Worm (Caenorhabditis elegans) whole organism, young adult: Measurements from ENCODE around the gene C54H2.4.

Source experiments
- B0035.1 ChIP-seq: sonication (generic microtip); optimal IDR thresholded peaks from 2 replicates; lab custom pipeline; 2016; ENCODE audit warnings: missing genetic modification characterization, mild to moderate bottlenecking, missing compliant biosample characterization, missing genotype, missing genetic modification reagents
- C06A6.2 ChIP-seq: fragments of 200-800 bp; sonication (Bioruptor generic); conservative IDR thresholded peaks from 2 replicates; pipeline ENCODE4 v1.3.6; 2022; ENCODE audit warnings: missing genetic modification characterization, missing compliant biosample characterization
- F49E8.2 ChIP-seq: sonication (generic microtip); optimal IDR thresholded peaks from 3 replicates; lab custom pipeline; 2017; ENCODE audit warnings: missing genetic modification characterization, mild to moderate bottlenecking, missing compliant biosample characterization, antibody characterized with exemption, moderate library complexity; ENCODE audit not compliant: insufficient read depth
- atf-7 ChIP-seq: sonication (generic microtip); optimal IDR thresholded peaks from 2 replicates; lab custom pipeline; 2017; ENCODE audit warnings: mild to moderate bottlenecking, missing genetic modification characterization, missing compliant biosample characterization
- ccch-3 ChIP-seq: fragments of 200-800 bp; sonication (Bioruptor generic); optimal IDR thresholded peaks from 2 replicates; lab custom pipeline; 2018; ENCODE audit warnings: mild to moderate bottlenecking, missing genetic modification characterization, missing compliant biosample characterization
- ceh-58 ChIP-seq: fragments of 200-800 bp; sonication (Bioruptor generic); IDR thresholded peaks from 2 replicates; pipeline ENCODE4 v1.3.6; 2022; ENCODE audit warnings: missing genetic modification characterization, missing compliant biosample characterization
- ceh-79 ChIP-seq: sonication (generic microtip); optimal IDR thresholded peaks from 2 replicates; lab custom pipeline; 2017; ENCODE audit warnings: mild to moderate bottlenecking, missing genetic modification characterization, missing compliant biosample characterization
- him-1 ChIP-seq: sonication (generic microtip); optimal IDR thresholded peaks from 2 replicates; lab custom pipeline; 2016; ENCODE audit warnings: missing genotype, missing genetic modification reagents, missing genetic modification characterization, missing compliant biosample characterization
- hmg-20 ChIP-seq: fragments of 200-800 bp; sonication (Bioruptor generic); IDR thresholded peaks from 2 replicates; pipeline ENCODE4 v1.3.6; 2022; ENCODE audit warnings: missing genetic modification reagents, missing genetic modification characterization, missing compliant biosample characterization
- hsf-1 ChIP-seq: fragments of 200-800 bp; sonication (Bioruptor generic); IDR thresholded peaks from 2 replicates; pipeline ENCODE4 v1.3.6; 2022; ENCODE audit warnings: missing genetic modification reagents, missing genetic modification characterization, missing compliant biosample characterization
- lin-35 ChIP-seq, 3 experiments: fragments of 150-350 bp in 2 of 3; sonication (generic microtip) in 1 of 3; optimal IDR thresholded peaks; 2 replicates each; lab custom pipeline; 2014 to 2018; ENCODE audit warnings: missing biosample characterization in 3 of 3, missing genetic modification characterization in 3 of 3, missing genetic modification reagents in 3 of 3
- lsl-1 ChIP-seq: fragments of 200-800 bp; sonication (Bioruptor generic); optimal IDR thresholded peaks from 2 replicates; lab custom pipeline; 2018; ENCODE audit warnings: mild to moderate bottlenecking, missing genetic modification characterization, moderate library complexity, missing compliant biosample characterization
- nfya-2 ChIP-seq: fragments of 200-800 bp; sonication (Bioruptor generic); IDR thresholded peaks from 2 replicates; pipeline ENCODE4 v1.3.6; 2022; ENCODE audit warnings: missing genetic modification reagents, missing genetic modification characterization, missing compliant biosample characterization
- pha-4 ChIP-seq: fragments of 150-350 bp; sonication (generic microtip); optimal IDR thresholded peaks from 2 replicates; lab custom pipeline; 2014; ENCODE audit warnings: missing biosample characterization, missing genetic modification reagents, missing genetic modification characterization

DNA sequence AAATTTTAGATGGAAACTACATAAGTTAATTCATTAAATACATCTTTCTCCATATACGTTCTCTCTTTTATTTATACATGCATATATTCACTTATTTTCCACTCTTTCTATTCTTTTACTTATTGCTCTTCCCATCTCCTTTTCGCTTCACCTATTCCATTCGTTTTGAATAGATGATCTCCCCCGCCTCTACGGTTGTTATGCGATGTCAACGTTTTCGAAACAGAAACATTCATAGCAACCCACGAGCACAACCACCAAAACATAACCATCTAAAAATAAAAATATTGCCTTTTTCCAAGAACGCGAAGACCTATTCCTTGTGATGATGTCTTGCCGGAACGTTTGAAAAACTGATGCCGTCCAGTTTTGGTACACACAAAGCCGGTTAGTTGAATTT lies 2.9 kb upstream of the C54H2.4 start, which contains the start of gene sym-3:
- no peak for TF ChIP-seq hsf-1 (GFP tag; lab: Robert Waterston, UW)
- TF ChIP-seq ceh-79 (tag; lab: Kevin White, UChicago): no peak
- TF ChIP-seq him-1: no peak
- TF ChIP-seq pha-4: no peak
- TF ChIP-seq lsl-1 (GFP tag; lab: Kevin White, UChicago): no peak
- TF ChIP-seq atf-7: no peak
- TF ChIP-seq lin-35 (GFP tag; optimal IDR thresholded peaks at IDR 0.05; lab: Kevin White, UChicago): no peak
- no peak for TF ChIP-seq hmg-20
- TF ChIP-seq B0035.1: no peak
- TF ChIP-seq ceh-58 (GFP tag; lab: Robert Waterston, UW): no peak
- no peak for TF ChIP-seq F49E8.2 (tag; lab: Kevin White, UChicago)
- no peak for TF ChIP-seq nfya-2 (GFP tag; lab: Robert Waterston, UW)
- no peak for TF ChIP-seq ccch-3 (GFP tag; lab: Kevin White, UChicago)
- no peak for TF ChIP-seq C06A6.2
